Worm (Caenorhabditis elegans) whole organism, L1 larva: ENCODE results near the gene sam-4.

Source experiments
- elt-2 ChIP-seq: sonication (generic microtip); optimal IDR thresholded peaks from 2 replicates; lab custom pipeline; 2016; ENCODE audit warnings: missing genetic modification characterization, mild to moderate bottlenecking, inconsistent platforms, missing compliant biosample characterization, missing genetic modification reagents
- elt-3 ChIP-seq, 6 experiments: fragments of 150-350 bp in 1 of 6; sonication (generic microtip); optimal IDR thresholded peaks; 2 replicates each; lab custom pipeline; 2017 to 2018; ENCODE audit warnings: missing biosample characterization in 6 of 6, missing genetic modification characterization in 6 of 6, inconsistent platforms in 1 of 6
- grh-1 ChIP-seq: fragments of 200-800 bp; sonication (Bioruptor generic); IDR thresholded peaks from 2 replicates; pipeline ENCODE4 v1.3.6; 2022; ENCODE audit warnings: missing genetic modification reagents, missing genetic modification characterization, missing compliant biosample characterization
- lin-35 ChIP-seq, 2 experiments: fragments of 150-350 bp; optimal IDR thresholded peaks; 2 replicates each; lab custom pipeline; 2014; ENCODE audit warnings: missing biosample characterization in 2 of 2, missing genetic modification characterization in 2 of 2, missing genetic modification reagents in 2 of 2
- unc-30 ChIP-seq: sonication (generic microtip); optimal IDR thresholded peaks from 2 replicates; lab custom pipeline; 2017; ENCODE audit warnings: missing biosample characterization, missing genetic modification characterization
- zag-1 ChIP-seq: fragments of 150-350 bp; optimal IDR thresholded peaks from 2 replicates; lab custom pipeline; 2014; ENCODE audit warnings: missing biosample characterization, missing genetic modification characterization

DNA sequence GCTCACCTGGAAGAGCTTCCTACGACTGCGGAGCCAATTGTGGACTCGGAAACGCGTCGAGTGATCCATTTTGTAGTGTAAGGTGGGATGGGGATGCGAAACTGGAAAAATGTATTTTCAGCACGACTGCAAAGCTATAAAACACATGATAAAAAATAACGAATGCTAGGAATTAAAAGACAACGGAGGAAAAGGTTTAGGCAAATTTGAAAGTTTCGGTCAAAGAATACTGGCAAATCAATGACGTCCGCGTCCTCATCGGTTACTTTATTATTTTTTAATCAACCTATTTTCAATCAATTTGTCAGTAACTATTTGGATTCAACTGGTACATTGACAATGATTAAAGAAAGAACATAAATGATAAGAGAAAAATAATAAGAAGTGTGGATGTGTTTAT is 41.3 kb downstream of the sam-4 start, which contains the start of gene C17G10.7:
- TF ChIP-seq zag-1 (tag; lab: Kevin White, UChicago) (no peak), elt-3 (tag; optimal IDR thresholded peaks at IDR 0.05; lab: Kevin White, UChicago) (no peak), elt-2 (tag; lab: Kevin White, UChicago) (no peak), unc-30 (tag; lab: Kevin White, UChicago) (no peak), lin-35 (GFP tag; optimal IDR thresholded peaks at IDR 0.05; lab: Kevin White, UChicago) (no peak), grh-1 (GFP tag; lab: Robert Waterston, UW) (no peak)
